Worm (Caenorhabditis elegans): ENCODE data around the gene srd-54.

DNA sequence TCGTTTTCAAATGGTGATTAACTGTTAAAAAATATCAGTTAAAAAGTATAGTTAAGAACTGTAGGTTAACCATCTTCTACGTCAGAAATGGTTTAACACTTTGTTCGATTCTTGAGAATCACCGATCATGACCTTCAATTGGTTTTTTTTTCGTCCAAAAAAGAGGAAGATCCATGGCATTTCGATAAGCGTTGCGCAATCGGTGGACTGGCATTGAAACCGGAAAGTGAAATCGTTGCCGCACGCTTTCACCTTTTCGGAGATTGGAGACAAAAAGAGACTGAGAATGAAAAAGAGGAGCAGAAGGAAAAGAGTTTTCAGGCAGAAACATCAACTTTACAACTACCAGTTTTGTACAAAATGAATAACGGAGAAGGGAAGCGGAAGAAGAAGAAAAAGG is 27.2 kb upstream of the srd-54 start:
- TF ChIP-seq fos-1 (tag; optimal IDR thresholded peaks at IDR 0.05), result no peak
- TF ChIP-seq pqm-1 (tag; optimal IDR thresholded peaks at IDR 0.05), result no peak
- TF ChIP-seq zip-2 (tag; optimal IDR thresholded peaks at IDR 0.05), result no peak
- no peak for TF ChIP-seq ceh-82 (tag; optimal IDR thresholded peaks at IDR 0.05)
- TF ChIP-seq snpc-4 (tag; optimal IDR thresholded peaks at IDR 0.05), result no peak
- no peak for TF ChIP-seq mdt-29 (GFP tag; IDR thresholded peaks at IDR 0.05)
- TF ChIP-seq nhr-25 (tag; optimal IDR thresholded peaks at IDR 0.05; ENCODE audit: borderline replicate concordance, insufficient read depth), result peak; percentile 69
- TF ChIP-seq nhr-41 (GFP tag; IDR thresholded peaks at IDR 0.05), result no peak
- no peak for TF ChIP-seq pha-4 (GFP tag; IDR thresholded peaks at IDR 0.05)
- TF ChIP-seq pha-4 (tag; optimal IDR thresholded peaks at IDR 0.05), result no peak
- no peak for TF ChIP-seq Y75B8A.6 (GFP tag; IDR thresholded peaks at IDR 0.05)
- TF ChIP-seq lin-13 (GFP tag; optimal IDR thresholded peaks at IDR 0.05), result no peak
- TF ChIP-seq gei-8 (GFP tag; optimal IDR thresholded peaks at IDR 0.05), result no peak
- no peak for TF ChIP-seq zag-1 (tag; optimal IDR thresholded peaks at IDR 0.05)
